Fruit fly (Drosophila melanogaster): ENCODE data around the gene ksh.

The ksh gene

dm6 chrX:19521753-19522383, 27.1 kb upstream of the ksh start, which contains the start of the genes Idh3a and CoRest (continued):
- no peak for TF ChIP-seq corto (GFP tag; optimal IDR thresholded peaks at IDR 0.05)
- peak; percentile 60; the same call in 1 of the 3 replicates for TF ChIP-seq hb (GFP tag; IDR thresholded peaks at IDR 0.05; ENCODE audit: partially characterized antibody)
- no peak for TF ChIP-seq CG17328 (GFP tag; IDR thresholded peaks at IDR 0.05)
- 0 out of 2 replicates have a peak, but pooled peaks have one; percentile 14 for TF ChIP-seq bbx (GFP tag; IDR thresholded peaks at IDR 0.05; ENCODE audit: partially characterized antibody)
- TF ChIP-seq CG17802 (tag; optimal IDR thresholded peaks at IDR 0.05) = peak; percentile 7
- no peak for TF ChIP-seq Side (GFP tag; optimal IDR thresholded peaks at IDR 0.05)
- TF ChIP-seq Taf1 (GFP tag; IDR thresholded peaks at IDR 0.05) = no peak
- TF ChIP-seq gsb (GFP tag; IDR thresholded peaks at IDR 0.05) = no peak
- TF ChIP-seq CG31224 (GFP tag; IDR thresholded peaks at IDR 0.05) = no peak
- peak; percentile 76 for TF ChIP-seq Dref (GFP tag; IDR thresholded peaks at IDR 0.05)
- no peak for TF ChIP-seq CG7271 (tag; optimal IDR thresholded peaks at IDR 0.05)
- TF ChIP-seq ems (GFP tag; optimal IDR thresholded peaks at IDR 0.05) = no peak
- peak; percentile 68; the same call in 2 of the 3 replicates for TF ChIP-seq CG14860 (GFP tag; IDR thresholded peaks at IDR 0.05; ENCODE audit: partially characterized antibody)
- TF ChIP-seq Sin3A (optimal IDR thresholded peaks at IDR 0.05) = peak; percentile 99
- peak; percentile 33 for TF ChIP-seq CG17829 (tag; optimal IDR thresholded peaks at IDR 0.05)
- TF ChIP-seq bigmax (GFP tag; optimal IDR thresholded peaks at IDR 0.05) = no peak
- peak; percentile 37 for TF ChIP-seq dm (GFP tag; optimal IDR thresholded peaks at IDR 0.05)
- no peak for TF ChIP-seq cad (GFP tag; optimal IDR thresholded peaks at IDR 0.05)
- no peak for TF ChIP-seq kay (GFP tag; optimal IDR thresholded peaks at IDR 0.05)
- TF ChIP-seq CG6272 (GFP tag; IDR thresholded peaks at IDR 0.05) = peak; percentile 28; the same call in 1 of the 2 replicates
- TF ChIP-seq Ptx1 (GFP tag; IDR thresholded peaks at IDR 0.05) = peak; percentile 50
- TF ChIP-seq MTF-1 (GFP tag; optimal IDR thresholded peaks at IDR 0.05; ENCODE audit: borderline replicate concordance) = no peak
- TF ChIP-seq CG7928 (GFP tag; optimal IDR thresholded peaks at IDR 0.05) = peak; percentile 74
- TF ChIP-seq CG11456 (GFP tag; IDR thresholded peaks at IDR 0.05) = no peak
- peak; percentile 75 for TF ChIP-seq pzg (GFP tag; optimal IDR thresholded peaks at IDR 0.05)
- no peak for TF ChIP-seq CG10462 (GFP tag; optimal IDR thresholded peaks at IDR 0.05)
- 0 out of 3 replicates have a peak, but pooled peaks have one; percentile 27 for TF ChIP-seq ken (GFP tag; IDR thresholded peaks at IDR 0.05)
- peak; percentile 38; the same call in 1 of the 2 replicates for TF ChIP-seq CG2129 (GFP tag; IDR thresholded peaks at IDR 0.05; ENCODE audit: partially characterized antibody)
- no peak for TF ChIP-seq CG16779 (GFP tag; IDR thresholded peaks at IDR 0.05)
- peak; percentile 62 for TF ChIP-seq nmo (GFP tag; optimal IDR thresholded peaks at IDR 0.05)
- TF ChIP-seq Mes4 (GFP tag; optimal IDR thresholded peaks at IDR 0.05) = no peak
- TF ChIP-seq Opbp (GFP tag; IDR thresholded peaks at IDR 0.05; ENCODE audit: partially characterized antibody) = peak; percentile 34; the same call in 1 of the 3 replicates
- TF ChIP-seq sqz (GFP tag; optimal IDR thresholded peaks at IDR 0.05) = no peak
- no peak for TF ChIP-seq CG11398 (GFP tag; optimal IDR thresholded peaks at IDR 0.05)
- no peak for TF ChIP-seq Ravus (GFP tag; IDR thresholded peaks at IDR 0.05)
- no peak for TF ChIP-seq hkb (optimal IDR thresholded peaks at IDR 0.05)
- no peak for TF ChIP-seq hkb (GFP tag; IDR thresholded peaks at IDR 0.05)
- no peak for TF ChIP-seq Fer2 (tag; optimal IDR thresholded peaks at IDR 0.05)
- TF ChIP-seq CG17361 (GFP tag; IDR thresholded peaks at IDR 0.05) = no peak
- peak; percentile 81 for TF ChIP-seq CG16813 (GFP tag; IDR thresholded peaks at IDR 0.05; ENCODE audit: partially characterized antibody)
- TF ChIP-seq ci (GFP tag; IDR thresholded peaks at IDR 0.05) = no peak
- peak; percentile 67 for TF ChIP-seq seq (GFP tag; IDR thresholded peaks at IDR 0.05)
- no peak for TF ChIP-seq CG17359 (tag; optimal IDR thresholded peaks at IDR 0.05)
- TF ChIP-seq gt (GFP tag; IDR thresholded peaks at IDR 0.05) = no peak
- TF ChIP-seq Eip74EF (GFP tag; optimal IDR thresholded peaks at IDR 0.05) = no peak
- TF ChIP-seq CG1603 (tag; optimal IDR thresholded peaks at IDR 0.05) = peak; percentile 76
- TF ChIP-seq jigr1 (GFP tag; IDR thresholded peaks at IDR 0.05) = no peak
- no peak for TF ChIP-seq luna (GFP tag; optimal IDR thresholded peaks at IDR 0.05)
- no peak for TF ChIP-seq CG32767 (GFP tag; IDR thresholded peaks at IDR 0.05)
- no peak; the same call in 1 of the 2 replicates for TF ChIP-seq tna (GFP tag; IDR thresholded peaks at IDR 0.05; ENCODE audit: partially characterized antibody)
